Fruit fly (Drosophila melanogaster) whole organism, pupa: ENCODE measurements around the gene RhoGAP92B.

Experiments used
- CG14655 ChIP-seq: fragments of 200-800 bp; sonication (Bioruptor generic); optimal IDR thresholded peaks from 3 replicates; lab custom pipeline; 2017; ENCODE audit warnings: mild to moderate bottlenecking, missing biosample characterization, missing genetic modification reagents, missing genetic modification characterization
- CG15710 ChIP-seq: fragments of 200-800 bp; sonication (Bioruptor generic); optimal IDR thresholded peaks from 2 replicates; lab custom pipeline; 2018; ENCODE audit warnings: missing biosample characterization, mild to moderate bottlenecking, missing genetic modification characterization, moderate library complexity
- CG34367 ChIP-seq: fragments of 200-800 bp; sonication (Bioruptor generic); optimal IDR thresholded peaks from 2 replicates; lab custom pipeline; 2018; ENCODE audit warnings: missing biosample characterization, mild to moderate bottlenecking, missing genetic modification characterization
- D1 ChIP-seq: fragments of 200-800 bp; sonication (Bioruptor generic); optimal IDR thresholded peaks from 2 replicates; lab custom pipeline; 2018; ENCODE audit warnings: missing biosample characterization, mild to moderate bottlenecking, missing genetic modification characterization, moderate library complexity
- EcR ChIP-seq: fragments of 200-800 bp; sonication (Bioruptor generic); optimal IDR thresholded peaks from 3 replicates; lab custom pipeline; 2019; ENCODE audit warnings: missing biosample characterization, missing genetic modification characterization, mild to moderate bottlenecking, moderate library complexity, missing genetic modification reagents
- Ets98B ChIP-seq: fragments of 200-800 bp; sonication (Bioruptor generic); IDR thresholded peaks from 2 replicates; pipeline ENCODE4 v1.3.6; 2022; ENCODE audit warnings: missing biosample characterization, missing genetic modification characterization
- Pif1B ChIP-seq: fragments of 200-800 bp; sonication (Bioruptor generic); optimal IDR thresholded peaks from 3 replicates; lab custom pipeline; 2016; ENCODE audit warnings: missing biosample characterization, missing genetic modification characterization
- gl ChIP-seq: fragments of 200-800 bp; sonication (Bioruptor generic); optimal IDR thresholded peaks from 2 replicates; lab custom pipeline; 2018; ENCODE audit warnings: missing biosample characterization, mild to moderate bottlenecking, missing genetic modification characterization

DNA sequence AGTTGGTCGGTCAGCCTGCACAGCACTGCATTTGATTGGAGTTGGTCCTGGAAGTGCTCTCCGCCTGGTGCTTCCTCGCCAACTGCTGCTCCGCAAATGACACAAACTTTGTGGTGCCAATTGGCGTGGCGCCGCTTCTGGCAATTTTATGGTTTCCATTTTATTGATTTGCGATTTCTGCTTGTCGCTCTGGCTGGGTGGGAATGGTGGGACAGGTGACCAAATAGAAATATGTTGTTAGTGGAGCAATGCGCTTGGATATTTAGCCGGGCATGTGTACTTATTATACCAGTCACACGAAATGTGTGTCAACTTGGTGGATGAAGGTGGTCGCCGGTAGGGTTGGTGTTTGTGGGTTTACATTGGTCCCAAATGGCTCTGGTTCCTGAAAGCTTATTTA is 10.3 kb downstream of the RhoGAP92B start, which contains the start of the genes Xport-A and Xport-B:
- TF ChIP-seq D1 (tag; lab: Kevin White, UChicago): no peak
- no peak for TF ChIP-seq gl (tag; lab: Kevin White, UChicago)
- no peak for TF ChIP-seq CG14655 (GFP tag; lab: Kevin White, UChicago)
- no peak for TF ChIP-seq CG15710
- no peak for TF ChIP-seq EcR (GFP tag; lab: Kevin White, UChicago)
- no peak for TF ChIP-seq Ets98B (GFP tag; lab: Robert Waterston, UW)
- no peak for TF ChIP-seq Pif1B
- TF ChIP-seq CG34367 (tag; lab: Kevin White, UChicago): no peak
